Fruit fly (Drosophila melanogaster) whole organism, wandering third instar larva: Measurements from ENCODE around the gene CG5149.

Experiments
- Abd-B ChIP-seq: fragments of >200 bp; optimal IDR thresholded peaks from 2 replicates; lab custom pipeline; 2017; ENCODE audit warnings: missing biosample characterization, missing genetic modification characterization
- CG32264 ChIP-seq: fragments of 200-800 bp; sonication (Bioruptor generic); optimal IDR thresholded peaks from 2 replicates; lab custom pipeline; 2016; ENCODE audit warnings: missing biosample characterization, missing genetic modification characterization
- CG9705 ChIP-seq: fragments of 200-800 bp; sonication (Bioruptor generic); optimal IDR thresholded peaks from 2 replicates; lab custom pipeline; 2018; ENCODE audit warnings: missing biosample characterization, mild to moderate bottlenecking, missing genetic modification characterization
- Myc ChIP-seq: fragments of >200 bp; optimal IDR thresholded peaks from 2 replicates; lab custom pipeline; 2017
- OdsH ChIP-seq: fragments of 200-800 bp; sonication (Bioruptor generic); optimal IDR thresholded peaks from 2 replicates; lab custom pipeline; 2016; ENCODE audit warnings: missing biosample characterization, mild to moderate bottlenecking, missing genetic modification characterization
- Vsx2 ChIP-seq: fragments of 200-300, 225-300 bp; sonication (Bioruptor generic); optimal IDR thresholded peaks from 2 replicates; lab custom pipeline; 2018; ENCODE audit warnings: missing biosample characterization, missing genetic modification characterization; ENCODE audit not compliant: partially characterized antibody
- dl ChIP-seq, 2 experiments: fragments of 175-275, 200-275 bp in 1 of 2; fragments of 200-275 bp in 1 of 2; sonication (Bioruptor generic); optimal IDR thresholded peaks; lab custom pipeline; 2018; ENCODE audit warnings: mild to moderate bottlenecking in 2 of 2, missing biosample characterization in 2 of 2, missing genetic modification characterization in 2 of 2, moderate library complexity in 2 of 2; ENCODE audit not compliant: partially characterized antibody in 2 of 2, insufficient read depth in 1 of 2
- foxo ChIP-seq, 2 experiments: fragments of 200-800 bp; sonication (Bioruptor generic); optimal IDR thresholded peaks; 2 replicates in 1 of 2; 3 replicates in 1 of 2; lab custom pipeline; 2016 to 2017; ENCODE audit warnings: missing biosample characterization in 2 of 2, missing genetic modification characterization in 2 of 2
- lola ChIP-seq: fragments of >200 bp; optimal IDR thresholded peaks from 2 replicates; lab custom pipeline; 2017; ENCODE audit warnings: missing biosample characterization, missing genetic modification characterization
- pan ChIP-seq: fragments of >200 bp; optimal IDR thresholded peaks from 2 replicates; lab custom pipeline; 2017
- psq ChIP-seq: fragments of 200-800 bp; sonication (Bioruptor generic); optimal IDR thresholded peaks from 3 replicates; lab custom pipeline; 2017; ENCODE audit warnings: missing biosample characterization, mild to moderate bottlenecking, missing genetic modification characterization, moderate library complexity
- rgr ChIP-seq: fragments of 200-800 bp; sonication (Bioruptor generic); optimal IDR thresholded peaks from 3 replicates; lab custom pipeline; 2016; ENCODE audit warnings: missing biosample characterization, mild to moderate bottlenecking, missing genetic modification characterization
- usp ChIP-seq: fragments of >200 bp; optimal IDR thresholded peaks from 2 replicates; lab custom pipeline; 2017; ENCODE audit warnings: missing biosample characterization, missing genetic modification characterization

- TF ChIP-seq usp: no peak
- no peak for TF ChIP-seq CG9705
- TF ChIP-seq lola (GFP tag; lab: Kevin White, UChicago): no peak
- TF ChIP-seq pan (lab: Kevin White, UChicago): no peak
- TF ChIP-seq Myc (lab: Kevin White, UChicago): no peak
- no peak for TF ChIP-seq Abd-B (GFP tag; lab: Kevin White, UChicago)
- no peak for TF ChIP-seq Vsx2 (GFP tag; lab: Kevin White, UChicago)
- peak in 1 of 2 experiments; percentile 50 for TF ChIP-seq foxo (GFP tag; optimal IDR thresholded peaks at IDR 0.05; lab: Kevin White, UChicago)
- peak; percentile 7 for TF ChIP-seq psq (GFP tag; lab: Kevin White, UChicago)
- no peak for TF ChIP-seq dl (GFP tag; optimal IDR thresholded peaks at IDR 0.05; lab: Kevin White, UChicago; ENCODE audit: insufficient read depth in 1 of 2, partially characterized antibody in 2 of 2)
- peak; percentile 50 for TF ChIP-seq OdsH (GFP tag; lab: Kevin White, UChicago)
- peak; percentile 37 for TF ChIP-seq rgr (GFP tag; lab: Kevin White, UChicago)
- TF ChIP-seq CG32264 (GFP tag; lab: Kevin White, UChicago): no peak
Measured at dm6 chr2L:7434737-7435356, 46.8 kb upstream of the CG5149 start.
